Fruit fly (Drosophila melanogaster): ENCODE measurements around the gene Nup205.

Gene Nup205

DNA sequence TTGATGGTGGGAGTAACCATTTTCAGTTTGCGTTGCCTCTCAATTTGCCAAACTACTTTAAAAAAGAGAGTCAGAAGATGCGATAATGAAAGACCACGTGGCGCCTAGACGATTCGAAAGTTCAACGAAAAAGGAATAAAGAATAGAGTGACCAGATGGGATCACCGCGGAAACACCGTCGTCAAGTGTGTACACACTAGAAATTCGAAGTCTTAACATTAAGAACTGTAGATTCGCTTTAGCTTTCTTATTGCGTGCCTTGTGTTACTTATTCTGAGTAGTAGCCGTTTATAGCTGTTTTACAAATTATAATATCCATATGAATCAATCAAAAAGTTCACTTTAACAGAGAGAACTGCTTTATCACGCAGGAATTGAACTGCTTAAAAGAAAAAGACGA, 28.0 kb upstream of the Nup205 start, which contains the start of gene SkpE:
TSS of gene SkpE (minus strand) at position 101 of the 400 bp plus-strand sequence.
- TF ChIP-seq CG12768 (GFP tag; optimal IDR thresholded peaks at IDR 0.05) (no peak), Hr96 (GFP tag; optimal IDR thresholded peaks at IDR 0.05) (no peak), toe (GFP tag; optimal IDR thresholded peaks at IDR 0.05) (no peak), CG7101 (tag; optimal IDR thresholded peaks at IDR 0.05) (no peak), bab1 (GFP tag; optimal IDR thresholded peaks at IDR 0.05) (no peak), Crg-1 (GFP tag; optimal IDR thresholded peaks at IDR 0.05) (no peak), CG33017 (tag; optimal IDR thresholded peaks at IDR 0.05) (no peak), Clk (GFP tag; optimal IDR thresholded peaks at IDR 0.05) (no peak), pad (GFP tag; optimal IDR thresholded peaks at IDR 0.05) (no peak), kay (GFP tag; ENCODE audit: borderline replicate concordance) (no peak), CG7045 (GFP tag; optimal IDR thresholded peaks at IDR 0.05) (no peak), CG11617 (GFP tag; optimal IDR thresholded peaks at IDR 0.05) (no peak), cnc (optimal IDR thresholded peaks at IDR 0.05) (no peak), CG14711 (tag; optimal IDR thresholded peaks at IDR 0.05) (no peak), Mnt (GFP tag; optimal IDR thresholded peaks at IDR 0.05) (no peak), ovo (GFP tag; optimal IDR thresholded peaks at IDR 0.05) (no peak), CG1620 (GFP tag; optimal IDR thresholded peaks at IDR 0.05) (no peak), tj (GFP tag; optimal IDR thresholded peaks at IDR 0.05) (no peak), cic (GFP tag; optimal IDR thresholded peaks at IDR 0.05) (no peak)

- TF ChIP-seq CG1620 (GFP tag; optimal IDR thresholded peaks at IDR 0.05) = no peak
- TF ChIP-seq kay (GFP tag; ENCODE audit: borderline replicate concordance) = no peak
Observed at dm6 chrX:19825191-19825590, 26.8 kb upstream of the Nup205 start.

DNA sequence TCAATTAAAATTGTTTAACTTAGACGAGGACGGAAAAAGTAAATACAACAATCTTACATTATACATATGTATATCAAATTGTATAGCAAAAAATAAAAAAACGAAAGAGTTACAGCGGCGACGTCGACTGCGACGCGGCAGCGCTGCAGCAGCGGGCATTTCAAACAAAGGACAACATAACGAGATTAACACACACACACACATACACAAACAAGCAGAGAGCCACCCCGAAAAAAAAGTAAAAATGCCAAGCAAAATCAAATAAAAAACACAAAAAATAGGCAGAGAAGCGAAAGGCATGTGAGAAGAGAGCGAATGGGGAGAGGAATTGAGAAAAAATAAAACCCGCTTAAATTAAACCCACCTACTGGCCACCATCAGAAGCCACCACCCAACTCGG, 24.3 kb upstream of the Nup205 start:
- TF ChIP-seq toe (GFP tag; optimal IDR thresholded peaks at IDR 0.05) (no peak), CG7101 (tag; optimal IDR thresholded peaks at IDR 0.05) (no peak), CG5204 (GFP tag; optimal IDR thresholded peaks at IDR 0.05) (no peak), CG11617 (GFP tag; optimal IDR thresholded peaks at IDR 0.05) (no peak), Clk (GFP tag; optimal IDR thresholded peaks at IDR 0.05) (no peak), cic (GFP tag; optimal IDR thresholded peaks at IDR 0.05) (no peak), CG33017 (tag; optimal IDR thresholded peaks at IDR 0.05) (no peak)

DNA sequence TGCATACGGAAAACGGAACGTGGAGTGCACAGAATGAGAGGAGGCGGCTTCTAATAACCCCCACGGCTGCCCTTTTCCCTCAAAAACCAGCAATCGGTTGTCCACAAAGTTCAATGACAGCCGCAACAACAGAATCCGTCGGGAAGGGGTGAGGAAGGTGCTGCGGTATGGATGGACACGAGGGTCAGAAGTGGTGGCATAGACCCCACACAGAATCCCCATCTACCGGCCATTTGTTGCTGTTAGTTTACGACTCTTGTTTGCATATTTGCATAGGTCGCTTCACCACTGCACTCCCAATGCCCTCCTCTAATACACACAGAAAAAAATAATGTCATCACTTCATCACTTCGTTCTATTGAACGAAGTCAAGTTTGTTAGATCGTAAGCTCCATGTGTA, 12.9 kb upstream of the Nup205 start:
- TF ChIP-seq kay (GFP tag; ENCODE audit: borderline replicate concordance) (no peak), CG11617 (GFP tag; optimal IDR thresholded peaks at IDR 0.05) (no peak), Hr96 (GFP tag; optimal IDR thresholded peaks at IDR 0.05) (no peak), Crg-1 (GFP tag; optimal IDR thresholded peaks at IDR 0.05) (no peak), CG33017 (tag; optimal IDR thresholded peaks at IDR 0.05) (no peak), CG14711 (tag; optimal IDR thresholded peaks at IDR 0.05) (no peak), CG7101 (tag; optimal IDR thresholded peaks at IDR 0.05) (no peak), Clk (GFP tag; optimal IDR thresholded peaks at IDR 0.05) (no peak), cnc (optimal IDR thresholded peaks at IDR 0.05) (no peak), CG5204 (GFP tag; optimal IDR thresholded peaks at IDR 0.05) (no peak), bab1 (GFP tag; optimal IDR thresholded peaks at IDR 0.05) (no peak), tj (GFP tag; optimal IDR thresholded peaks at IDR 0.05) (no peak), CG12768 (GFP tag; optimal IDR thresholded peaks at IDR 0.05) (no peak), pad (GFP tag; optimal IDR thresholded peaks at IDR 0.05) (no peak), Mnt (GFP tag; optimal IDR thresholded peaks at IDR 0.05) (no peak), CG1620 (GFP tag; optimal IDR thresholded peaks at IDR 0.05) (no peak), cic (GFP tag; optimal IDR thresholded peaks at IDR 0.05) (no peak), CG7045 (GFP tag; optimal IDR thresholded peaks at IDR 0.05) (no peak), toe (GFP tag; optimal IDR thresholded peaks at IDR 0.05) (no peak), ovo (GFP tag; optimal IDR thresholded peaks at IDR 0.05) (no peak)

- TF ChIP-seq ovo (GFP tag; optimal IDR thresholded peaks at IDR 0.05) (no peak), CG11617 (GFP tag; optimal IDR thresholded peaks at IDR 0.05) (no peak), Crg-1 (GFP tag; optimal IDR thresholded peaks at IDR 0.05) (no peak), CG12768 (GFP tag; optimal IDR thresholded peaks at IDR 0.05) (no peak), toe (GFP tag; optimal IDR thresholded peaks at IDR 0.05) (no peak), CG7045 (GFP tag; optimal IDR thresholded peaks at IDR 0.05) (no peak), cnc (optimal IDR thresholded peaks at IDR 0.05) (no peak), tj (GFP tag; optimal IDR thresholded peaks at IDR 0.05) (no peak), Mnt (GFP tag; optimal IDR thresholded peaks at IDR 0.05) (no peak), CG33017 (tag; optimal IDR thresholded peaks at IDR 0.05) (no peak), kay (GFP tag; ENCODE audit: borderline replicate concordance) (no peak), pad (GFP tag; optimal IDR thresholded peaks at IDR 0.05) (no peak), CG14711 (tag; optimal IDR thresholded peaks at IDR 0.05) (no peak), Clk (GFP tag; optimal IDR thresholded peaks at IDR 0.05) (no peak), CG5204 (GFP tag; optimal IDR thresholded peaks at IDR 0.05) (no peak), CG7101 (tag; optimal IDR thresholded peaks at IDR 0.05) (no peak), Hr96 (GFP tag; optimal IDR thresholded peaks at IDR 0.05) (no peak)
Observed at dm6 chrX:19840341-19840740, 11.7 kb upstream of the Nup205 start.

- TF ChIP-seq Crg-1 (GFP tag; optimal IDR thresholded peaks at IDR 0.05) = no peak
Observed at dm6 chrX:19842397-19843261, 9.4 kb upstream of the Nup205 start.

Measured in whole organism, adult.